Worm (Caenorhabditis elegans) whole organism, L2 larva: Measurements from ENCODE around the gene ZC487.2.

Source experiments
- R02D3.7 ChIP-seq: fragments of 150-350 bp; optimal IDR thresholded peaks from 2 replicates; lab custom pipeline; 2014; ENCODE audit warnings: missing biosample characterization, missing genetic modification characterization
- ama-1 ChIP-seq: fragments of 150-350 bp; optimal IDR thresholded peaks from 2 replicates; lab custom pipeline; 2018; ENCODE audit warnings: inconsistent platforms
- elt-1 ChIP-seq: fragments of 150-350 bp; optimal IDR thresholded peaks from 2 replicates; lab custom pipeline; 2014; ENCODE audit warnings: missing biosample characterization, missing genetic modification characterization
- elt-3 ChIP-seq: sonication (generic microtip); optimal IDR thresholded peaks from 2 replicates; lab custom pipeline; 2017; ENCODE audit warnings: missing biosample characterization, missing genetic modification characterization
- lsy-2 ChIP-seq, 2 experiments: fragments of 150-350 bp in 1 of 2; sonication (generic microtip) in 1 of 2; optimal IDR thresholded peaks; 2 replicates each; lab custom pipeline; 2014 to 2017; ENCODE audit warnings: missing biosample characterization in 2 of 2, missing genetic modification characterization in 2 of 2
- mbf-1 ChIP-seq: sonication (generic microtip); optimal IDR thresholded peaks from 2 replicates; lab custom pipeline; 2017; ENCODE audit warnings: missing biosample characterization, missing genetic modification characterization
- mdl-1 ChIP-seq, 2 experiments: fragments of 150-350 bp in 1 of 2; sonication (generic microtip) in 1 of 2; optimal IDR thresholded peaks; 2 replicates each; lab custom pipeline; 2017; ENCODE audit warnings: missing biosample characterization in 2 of 2, missing genetic modification characterization in 2 of 2
- nhr-25 ChIP-seq: fragments of 150-350 bp; sonication (generic microtip); optimal IDR thresholded peaks from 3 replicates; lab custom pipeline; 2014; ENCODE audit warnings: missing biosample characterization, missing genetic modification characterization
- skn-1 ChIP-seq: sonication (generic microtip); optimal IDR thresholded peaks from 2 replicates; lab custom pipeline; 2017; ENCODE audit warnings: missing biosample characterization, missing genetic modification characterization
- sma-3 ChIP-seq: sonication (generic microtip); optimal IDR thresholded peaks from 2 replicates; lab custom pipeline; 2016; ENCODE audit warnings: missing genetic modification reagents, missing genetic modification characterization, missing compliant biosample characterization
- sma-9 ChIP-seq, 2 experiments: fragments of 150-350 bp in 1 of 2; sonication (generic microtip) in 1 of 2; optimal IDR thresholded peaks; 2 replicates each; lab custom pipeline; 2014 to 2016; ENCODE audit warnings: missing genetic modification characterization in 2 of 2, mild to moderate bottlenecking in 1 of 2, missing biosample characterization in 1 of 2, missing compliant biosample characterization in 1 of 2, missing genetic modification reagents in 1 of 2, moderate library complexity in 1 of 2
- unc-39 ChIP-seq: fragments of 150-350 bp; optimal IDR thresholded peaks from 2 replicates; lab custom pipeline; 2014; ENCODE audit warnings: missing biosample characterization, missing genetic modification characterization
- unc-62 ChIP-seq: fragments of 150-350 bp; optimal IDR thresholded peaks from 2 replicates; lab custom pipeline; 2014; ENCODE audit warnings: missing biosample characterization, missing genetic modification reagents, missing genetic modification characterization
- zag-1 ChIP-seq: fragments of 150-350 bp; optimal IDR thresholded peaks from 2 replicates; lab custom pipeline; 2014; ENCODE audit warnings: missing biosample characterization, missing genetic modification characterization

- no peak for TF ChIP-seq sma-9 (GFP tag; optimal IDR thresholded peaks at IDR 0.05; lab: Kevin White, UChicago)
- TF ChIP-seq sma-9 (tag; optimal IDR thresholded peaks at IDR 0.05; lab: Kevin White, UChicago) = no peak
- no peak for TF ChIP-seq skn-1 (tag; lab: Kevin White, UChicago)
- TF ChIP-seq mbf-1 (tag; lab: Kevin White, UChicago) = no peak
- TF ChIP-seq ama-1 (lab: Kevin White, UChicago) = no peak
- no peak for TF ChIP-seq lsy-2 (tag; optimal IDR thresholded peaks at IDR 0.05; lab: Kevin White, UChicago)
- TF ChIP-seq elt-3 (tag; lab: Kevin White, UChicago) = no peak
- no peak for TF ChIP-seq unc-39 (tag; lab: Kevin White, UChicago)
- TF ChIP-seq zag-1 (tag; lab: Kevin White, UChicago) = no peak
- TF ChIP-seq unc-62 (GFP tag; lab: Kevin White, UChicago) = no peak
- TF ChIP-seq sma-3 (GFP tag; lab: Kevin White, UChicago) = no peak
- no peak for TF ChIP-seq mdl-1 (tag; optimal IDR thresholded peaks at IDR 0.05; lab: Kevin White, UChicago)
- TF ChIP-seq R02D3.7 (tag; lab: Kevin White, UChicago) = no peak
- TF ChIP-seq elt-1 = no peak
- TF ChIP-seq nhr-25 = no peak
Measured at ce11 chrV:6731594-6731993, 9.3 kb upstream of the ZC487.2 start, which contains the start of gene grl-9.
